Fruit fly (Drosophila melanogaster) S2 (cell line): ENCODE results near the gene CG4496.

Source experiments
- CG8478 ChIP-seq: fragments of >200 bp; optimal IDR thresholded peaks from 2 replicates; lab custom pipeline; 2018
- CTCF ChIP-seq, 2 experiments: fragments of >200 bp; optimal IDR thresholded peaks; 2 replicates each; lab custom pipeline; 2018

dm6 chr2L:7136667-7137066 is 53.1 kb downstream of the CG4496 start:
- no peak for TF ChIP-seq CTCF (optimal IDR thresholded peaks at IDR 0.05; lab: Kevin White, UChicago)
- no peak for TF ChIP-seq CG8478
